Fruit fly (Drosophila melanogaster) whole organism, embryonic: Measurements from ENCODE around the gene CG13893.

Source experiments
- CG10543 ChIP-seq: fragments of 200-800 bp; sonication (Bioruptor generic); optimal IDR thresholded peaks from 3 replicates; lab custom pipeline; 2017; ENCODE audit warnings: missing biosample characterization, mild to moderate bottlenecking, missing genetic modification characterization, moderate library complexity
- CG12071 ChIP-seq: fragments of 200-800 bp; sonication (Bioruptor generic); optimal IDR thresholded peaks from 3 replicates; lab custom pipeline; 2018; ENCODE audit warnings: missing biosample characterization, mild to moderate bottlenecking, missing genetic modification characterization
- CG12104 ChIP-seq: fragments of 200-800 bp; sonication (Bioruptor generic); optimal IDR thresholded peaks from 3 replicates; lab custom pipeline; 2016; ENCODE audit warnings: missing biosample characterization, missing genetic modification characterization
- CG13296 ChIP-seq: fragments of 200-800 bp; sonication (Bioruptor generic); optimal IDR thresholded peaks from 3 replicates; lab custom pipeline; 2018; ENCODE audit warnings: missing biosample characterization, mild to moderate bottlenecking, missing genetic modification characterization
- CG2116 ChIP-seq: fragments of 200-800 bp; sonication (Bioruptor generic); optimal IDR thresholded peaks from 3 replicates; lab custom pipeline; 2018; ENCODE audit warnings: missing biosample characterization, mild to moderate bottlenecking, missing genetic modification characterization
- CG2678 ChIP-seq: fragments of 200-800 bp; sonication (Bioruptor generic); optimal IDR thresholded peaks from 3 replicates; lab custom pipeline; 2019; ENCODE audit warnings: missing biosample characterization, mild to moderate bottlenecking, missing genetic modification characterization, moderate library complexity
- CG2889 ChIP-seq: fragments of 200-800 bp; sonication (Bioruptor generic); IDR thresholded peaks from 3 replicates; pipeline ENCODE4 v1.3.6; 2022; ENCODE audit warnings: missing biosample characterization, missing genetic modification characterization
- CG30431 ChIP-seq: fragments of 200-800 bp; sonication (Bioruptor generic); optimal IDR thresholded peaks from 2 replicates; lab custom pipeline; 2017; ENCODE audit warnings: missing biosample characterization, missing genetic modification characterization
- CG34376 ChIP-seq: fragments of 200-800 bp; sonication (Bioruptor generic); optimal IDR thresholded peaks from 2 replicates; lab custom pipeline; 2018; ENCODE audit warnings: missing biosample characterization, mild to moderate bottlenecking, missing genetic modification characterization
- CG3726 ChIP-seq: fragments of 200-800 bp; sonication (Bioruptor generic); IDR thresholded peaks from 3 replicates; pipeline ENCODE4, ENCODE4 v1.3.6; 2022; ENCODE audit warnings: missing biosample characterization, missing genetic modification characterization
- CG3847 ChIP-seq: fragments of 200-800 bp; sonication (Bioruptor generic); IDR thresholded peaks from 2 replicates; pipeline ENCODE4 v1.3.6; 2022; ENCODE audit warnings: missing biosample characterization, missing genetic modification characterization
- CG42726 ChIP-seq: fragments of 200-800 bp; sonication (Bioruptor generic); IDR thresholded peaks from 2 replicates; pipeline ENCODE4 v1.3.6; 2022; ENCODE audit warnings: missing biosample characterization, missing genetic modification characterization; ENCODE audit not compliant: partially characterized antibody
- CG4328 ChIP-seq: fragments of 200-800 bp; sonication (Bioruptor generic); optimal IDR thresholded peaks from 3 replicates; lab custom pipeline; 2017; ENCODE audit warnings: missing biosample characterization, missing genetic modification reagents, missing genetic modification characterization
- CG7556 ChIP-seq: fragments of 200-800 bp; sonication (Bioruptor generic); optimal IDR thresholded peaks from 2 replicates; lab custom pipeline; 2017; ENCODE audit warnings: missing biosample characterization, mild to moderate bottlenecking, missing genetic modification characterization
- CG7928 ChIP-seq: fragments of 200-800 bp; sonication (Bioruptor generic); optimal IDR thresholded peaks from 2 replicates; lab custom pipeline; 2017; ENCODE audit warnings: missing biosample characterization, mild to moderate bottlenecking, missing genetic modification characterization
- CG9797 ChIP-seq: fragments of 200-800 bp; sonication (Bioruptor generic); optimal IDR thresholded peaks from 3 replicates; lab custom pipeline; 2018; ENCODE audit warnings: missing biosample characterization, mild to moderate bottlenecking, missing genetic modification characterization
- CG9817 ChIP-seq: fragments of 200-800 bp; sonication (Bioruptor generic); optimal IDR thresholded peaks from 2 replicates; lab custom pipeline; 2018; ENCODE audit warnings: missing biosample characterization, mild to moderate bottlenecking, missing genetic modification characterization, moderate library complexity
- CG9876 ChIP-seq: fragments of 200-800 bp; sonication (Bioruptor generic); optimal IDR thresholded peaks from 2 replicates; lab custom pipeline; 2016; ENCODE audit warnings: missing biosample characterization, missing genetic modification characterization
- CG9932 ChIP-seq: fragments of 200-800 bp; sonication (Bioruptor generic); IDR thresholded peaks from 2 replicates; pipeline ENCODE4 v1.3.6; 2022; ENCODE audit warnings: missing biosample characterization, missing genetic modification characterization
- CoRest ChIP-seq: fragments of 200-800 bp; sonication (Bioruptor generic); optimal IDR thresholded peaks from 3 replicates; lab custom pipeline; 2018; ENCODE audit warnings: missing biosample characterization, mild to moderate bottlenecking, missing genetic modification characterization, moderate library complexity
- Dbx ChIP-seq: fragments of 200-800 bp; sonication (Bioruptor generic); IDR thresholded peaks from 3 replicates; pipeline ENCODE4 v1.3.6; 2022; ENCODE audit warnings: missing biosample characterization, missing genetic modification characterization
- Deaf1 ChIP-seq: fragments of 200-800 bp; optimal IDR thresholded peaks from 3 replicates; lab custom pipeline; 2019; ENCODE audit warnings: missing biosample characterization, mild to moderate bottlenecking, missing genetic modification characterization, moderate library complexity
- Doc2 ChIP-seq: fragments of 200-800 bp; sonication (Bioruptor generic); IDR thresholded peaks from 2 replicates; pipeline ENCODE4 v1.3.6; 2022; ENCODE audit warnings: missing biosample characterization, missing genetic modification characterization
- HLH54F ChIP-seq: fragments of 200-800 bp; sonication (Bioruptor generic); optimal IDR thresholded peaks from 3 replicates; lab custom pipeline; 2016; ENCODE audit warnings: missing biosample characterization, missing genetic modification characterization
- Hmr ChIP-seq: fragments of 200-800 bp; sonication (Bioruptor generic); optimal IDR thresholded peaks from 3 replicates; lab custom pipeline; 2017; ENCODE audit warnings: mild to moderate bottlenecking, missing biosample characterization, missing genetic modification reagents, missing genetic modification characterization
- Hsf ChIP-seq: fragments of 200-800 bp; sonication (Bioruptor generic); optimal IDR thresholded peaks from 3 replicates; lab custom pipeline; 2016; ENCODE audit warnings: missing biosample characterization, missing genetic modification characterization
- Jarid2 ChIP-seq: fragments of 200-800 bp; sonication (Bioruptor generic); optimal IDR thresholded peaks from 3 replicates; lab custom pipeline; 2017; ENCODE audit warnings: mild to moderate bottlenecking, missing biosample characterization, missing genetic modification reagents, missing genetic modification characterization
- NK7.1 ChIP-seq: fragments of 200-800 bp; sonication (Bioruptor generic); optimal IDR thresholded peaks from 3 replicates; lab custom pipeline; 2016; ENCODE audit warnings: missing biosample characterization, missing genetic modification characterization
- Sry-δ ChIP-seq: fragments of 200-800 bp; sonication (Bioruptor generic); optimal IDR thresholded peaks from 2 replicates; lab custom pipeline; 2016; ENCODE audit warnings: missing biosample characterization, missing genetic modification characterization
- Xrp1 ChIP-seq: fragments of 200-800 bp; sonication (Bioruptor generic); IDR thresholded peaks from 2 replicates; pipeline ENCODE4 v1.3.6; 2022; ENCODE audit warnings: missing biosample characterization, missing genetic modification characterization
- YL-1 ChIP-seq: fragments of 200-800 bp; sonication (Bioruptor generic); optimal IDR thresholded peaks from 3 replicates; lab custom pipeline; 2017; ENCODE audit warnings: missing biosample characterization, mild to moderate bottlenecking, missing genetic modification characterization
- caup ChIP-seq: fragments of 200-800 bp; sonication (Bioruptor generic); optimal IDR thresholded peaks from 3 replicates; lab custom pipeline; 2017; ENCODE audit warnings: missing biosample characterization, mild to moderate bottlenecking, missing genetic modification characterization, moderate library complexity; ENCODE audit not compliant: severe bottlenecking
- croc ChIP-seq: fragments of 200-800 bp; sonication (Bioruptor generic); conservative IDR thresholded peaks from 3 replicates; pipeline ENCODE4 v1.3.6; 2022; ENCODE audit warnings: missing biosample characterization, missing genetic modification characterization
- da ChIP-seq: fragments of 200-800 bp; sonication (Bioruptor generic); optimal IDR thresholded peaks from 2 replicates; lab custom pipeline; 2016; ENCODE audit warnings: missing biosample characterization, missing genetic modification characterization
- ewg ChIP-seq: fragments of 200-800 bp; sonication (Bioruptor generic); optimal IDR thresholded peaks from 3 replicates; lab custom pipeline; 2017; ENCODE audit warnings: mild to moderate bottlenecking, missing biosample characterization, missing genetic modification reagents, missing genetic modification characterization
- fd102C ChIP-seq: fragments of 200-800 bp; sonication (Bioruptor generic); optimal IDR thresholded peaks from 2 replicates; lab custom pipeline; 2018; ENCODE audit warnings: missing biosample characterization, mild to moderate bottlenecking, missing genetic modification characterization, moderate library complexity
- grau ChIP-seq: fragments of 200-800 bp; optimal IDR thresholded peaks from 3 replicates; lab custom pipeline; 2019; ENCODE audit warnings: missing biosample characterization, mild to moderate bottlenecking, missing genetic modification characterization, moderate library complexity
- gsb-n ChIP-seq: fragments of 200-800 bp; sonication (Bioruptor generic); optimal IDR thresholded peaks from 3 replicates; lab custom pipeline; 2018; ENCODE audit warnings: missing biosample characterization, mild to moderate bottlenecking, missing genetic modification characterization
- ham ChIP-seq: fragments of 200-800 bp; sonication (Bioruptor generic); IDR thresholded peaks from 2 replicates; pipeline ENCODE4 v1.3.6; 2022; ENCODE audit warnings: missing biosample characterization, missing genetic modification characterization
- hkb ChIP-seq, 2 experiments: fragments of 200-800 bp in 1 of 2; fragments of >200 bp in 1 of 2; sonication (Bioruptor generic) in 1 of 2; IDR thresholded peaks in 1 of 2; optimal IDR thresholded peaks in 1 of 2; 2 replicates each; pipeline versions ENCODE4 v1.3.6 to Lab custom; 2017 to 2022; ENCODE audit warnings: missing biosample characterization in 1 of 2, missing genetic modification characterization in 1 of 2
- mam ChIP-seq: fragments of 200-800 bp; sonication (Bioruptor generic); optimal IDR thresholded peaks from 3 replicates; lab custom pipeline; 2016; ENCODE audit warnings: missing biosample characterization, missing genetic modification characterization
- pros ChIP-seq: fragments of 200-800 bp; sonication (Bioruptor generic); optimal IDR thresholded peaks from 3 replicates; lab custom pipeline; 2019; ENCODE audit warnings: missing biosample characterization, mild to moderate bottlenecking, missing genetic modification characterization, moderate library complexity
- pum ChIP-seq: fragments of 200-800 bp; sonication (Bioruptor generic); optimal IDR thresholded peaks from 2 replicates; lab custom pipeline; 2016; ENCODE audit warnings: missing biosample characterization, missing genetic modification characterization
- salm ChIP-seq: fragments of 200-800 bp; sonication (Bioruptor generic); optimal IDR thresholded peaks from 2 replicates; lab custom pipeline; 2018; ENCODE audit warnings: missing biosample characterization, mild to moderate bottlenecking, missing genetic modification characterization
- sd ChIP-seq: fragments of 200-800 bp; sonication (Bioruptor generic); optimal IDR thresholded peaks from 3 replicates; lab custom pipeline; 2018; ENCODE audit warnings: missing biosample characterization, mild to moderate bottlenecking, missing genetic modification characterization, moderate library complexity
- tll ChIP-seq, 2 experiments: fragments of 200-800 bp in 1 of 2; fragments of >200 bp in 1 of 2; sonication (Bioruptor generic) in 1 of 2; optimal IDR thresholded peaks; 2 replicates each; lab custom pipeline; 2017 to 2019; ENCODE audit warnings: missing biosample characterization in 2 of 2, missing genetic modification characterization in 2 of 2, mild to moderate bottlenecking in 1 of 2, moderate library complexity in 1 of 2
- yki ChIP-seq: fragments of >200 bp; optimal IDR thresholded peaks from 3 replicates; lab custom pipeline; 2018
- zen ChIP-seq: fragments of 200-800 bp; sonication (Bioruptor generic); optimal IDR thresholded peaks from 3 replicates; lab custom pipeline; 2018; ENCODE audit warnings: missing biosample characterization, mild to moderate bottlenecking, missing genetic modification characterization, moderate library complexity

The CG13893 gene

dm6 chr3L:626498-627369 lies 22.9 kb upstream of the CG13893 start (continued):
- TF ChIP-seq Doc2 (GFP tag; lab: Robert Waterston, UW) (no peak), caup (GFP tag; lab: Kevin White, UChicago) (no peak), CG2889 (no peak), CG2116 (GFP tag; lab: Kevin White, UChicago) (no peak), zen (tag; lab: Kevin White, UChicago) (peak; percentile 7), Hmr (peak; percentile 1), tll (GFP tag; optimal IDR thresholded peaks at IDR 0.05; lab: Kevin White, UChicago) (no peak), CG3847 (peak; percentile 57), CG30431 (GFP tag; lab: Kevin White, UChicago) (peak; percentile 20), grau (tag; lab: Kevin White, UChicago) (peak; percentile 47), gsb-n (tag; lab: Kevin White, UChicago) (no peak), ewg (GFP tag; lab: Kevin White, UChicago) (no peak), YL-1 (GFP tag; lab: Kevin White, UChicago) (no peak), CG9817 (tag; lab: Kevin White, UChicago) (peak; percentile 61), Dbx (GFP tag; lab: Robert Waterston, UW) (peak; percentile 46), da (GFP tag; lab: Kevin White, UChicago) (no peak), HLH54F (GFP tag; lab: Kevin White, UChicago) (no peak), CG9797 (GFP tag; lab: Kevin White, UChicago) (no peak), CG13296 (GFP tag; lab: Kevin White, UChicago) (no peak), CG4328 (GFP tag; lab: Kevin White, UChicago) (no peak), pum (GFP tag; lab: Kevin White, UChicago) (peak; percentile 11), CG9876 (GFP tag; lab: Kevin White, UChicago) (no peak), Hsf (GFP tag; lab: Kevin White, UChicago) (peak; percentile 34), mam (GFP tag; lab: Kevin White, UChicago) (peak; percentile 54), hkb (optimal IDR thresholded peaks at IDR 0.05; lab: Kevin White, UChicago) (no peak), hkb (GFP tag; IDR thresholded peaks at IDR 0.05; lab: Robert Waterston, UW) (peak; percentile 33), CG12104 (GFP tag; lab: Kevin White, UChicago) (no peak), CG12071 (GFP tag; lab: Kevin White, UChicago) (no peak), Deaf1 (peak; percentile 81), CG34376 (GFP tag; lab: Kevin White, UChicago) (peak; percentile 65), CG9932 (GFP tag; lab: Robert Waterston, UW) (peak; percentile 68), CG3726 (no peak), Jarid2 (GFP tag; lab: Kevin White, UChicago) (no peak), NK7.1 (GFP tag; lab: Kevin White, UChicago) (no peak), fd102C (no peak), sd (tag; lab: Kevin White, UChicago) (peak; percentile 96), ham (GFP tag; lab: Robert Waterston, UW) (no peak), yki (no peak), croc (GFP tag; lab: Robert Waterston, UW) (no peak), salm (no peak), Xrp1 (GFP tag; lab: Robert Waterston, UW) (peak; percentile 55), pros (GFP tag; lab: Kevin White, UChicago) (peak; percentile 35), CoRest (peak; percentile 47), CG10543 (peak; percentile 82), CG42726 (no peak), CG2678 (tag; lab: Kevin White, UChicago) (peak; percentile 54), Sry-δ (no peak), CG7928 (no peak), CG7556 (GFP tag; lab: Kevin White, UChicago) (no peak)
